Worm (Caenorhabditis elegans): ENCODE data around the gene T21D12.12.

ce11 chrIV:306572-306971, 40.3 kb downstream of the T21D12.12 start:
- TF ChIP-seq ets-7 (tag; optimal IDR thresholded peaks at IDR 0.05) (no peak), ceh-36 (tag; optimal IDR thresholded peaks at IDR 0.05) (no peak), ama-1 (optimal IDR thresholded peaks at IDR 0.05) (no peak), sea-1 (GFP tag; conservative IDR thresholded peaks at IDR 0.05) (no peak), hmg-4 (GFP tag; optimal IDR thresholded peaks at IDR 0.05) (no peak)

All from whole organism, early embryonic.